Fruit fly (Drosophila melanogaster) whole organism, embryonic: Measurements from ENCODE around the gene Snx27.

ENCODE experiments used
- BEAF-32 ChIP-seq: fragments of 200-800 bp; sonication (Bioruptor generic); optimal IDR thresholded peaks from 3 replicates; lab custom pipeline; 2017; ENCODE audit warnings: missing biosample characterization, missing genetic modification characterization, mild to moderate bottlenecking, moderate library complexity, missing genetic modification reagents
- CG10654 ChIP-seq: fragments of 200-800 bp; sonication (Bioruptor generic); optimal IDR thresholded peaks from 2 replicates; lab custom pipeline; 2016; ENCODE audit warnings: missing biosample characterization, missing genetic modification characterization
- CG12391 ChIP-seq: fragments of 200-800 bp; sonication (Bioruptor generic); optimal IDR thresholded peaks from 3 replicates; lab custom pipeline; 2018; ENCODE audit warnings: missing biosample characterization, mild to moderate bottlenecking, missing genetic modification characterization, moderate library complexity
- CG12942 ChIP-seq: fragments of 200-800 bp; sonication (Bioruptor generic); optimal IDR thresholded peaks from 3 replicates; lab custom pipeline; 2016; ENCODE audit warnings: missing biosample characterization, missing genetic modification characterization
- CG13894 ChIP-seq: fragments of 200-800 bp; sonication (Bioruptor generic); optimal IDR thresholded peaks from 3 replicates; lab custom pipeline; 2018; ENCODE audit warnings: missing biosample characterization, mild to moderate bottlenecking, missing genetic modification characterization, moderate library complexity
- CG14710 ChIP-seq: fragments of 200-800 bp; sonication (Bioruptor generic); optimal IDR thresholded peaks from 3 replicates; lab custom pipeline; 2019; ENCODE audit warnings: missing biosample characterization, mild to moderate bottlenecking, missing genetic modification characterization, moderate library complexity
- CG15479 ChIP-seq: fragments of 200-800 bp; sonication (Bioruptor generic); optimal IDR thresholded peaks from 3 replicates; lab custom pipeline; 2019; ENCODE audit warnings: missing biosample characterization, mild to moderate bottlenecking, missing genetic modification characterization, moderate library complexity
- CG16863 ChIP-seq: fragments of 200-800 bp; sonication (Bioruptor generic); optimal IDR thresholded peaks from 3 replicates; lab custom pipeline; 2016; ENCODE audit warnings: missing biosample characterization, missing genetic modification characterization
- CG30020 ChIP-seq: fragments of 200-800 bp; optimal IDR thresholded peaks from 2 replicates; lab custom pipeline; 2019; ENCODE audit warnings: missing biosample characterization, mild to moderate bottlenecking, missing genetic modification characterization, moderate library complexity
- CG31224 ChIP-seq: fragments of 200-800 bp; sonication (Bioruptor generic); IDR thresholded peaks from 2 replicates; pipeline ENCODE4 v1.3.6; 2022; ENCODE audit warnings: missing biosample characterization, missing genetic modification characterization
- CG32532 ChIP-seq: fragments of 200-800 bp; sonication (Bioruptor generic); IDR thresholded peaks from 2 replicates; pipeline ENCODE4 v1.3.6; 2022; ENCODE audit warnings: missing biosample characterization, missing genetic modification characterization
- CG4730 ChIP-seq: fragments of 200-800 bp; sonication (Bioruptor generic); IDR thresholded peaks from 2 replicates; pipeline ENCODE4 v1.3.6; 2022; ENCODE audit warnings: missing biosample characterization, missing genetic modification characterization
- CG5180 ChIP-seq: fragments of 200-800 bp; sonication (Bioruptor generic); optimal IDR thresholded peaks from 3 replicates; lab custom pipeline; 2017; ENCODE audit warnings: missing biosample characterization, missing genetic modification characterization, mild to moderate bottlenecking, moderate library complexity, missing genetic modification reagents
- CG7556 ChIP-seq: fragments of 200-800 bp; sonication (Bioruptor generic); optimal IDR thresholded peaks from 2 replicates; lab custom pipeline; 2017; ENCODE audit warnings: missing biosample characterization, mild to moderate bottlenecking, missing genetic modification characterization
- CG7786 ChIP-seq: fragments of 200-800 bp; sonication (Bioruptor generic); optimal IDR thresholded peaks from 2 replicates; lab custom pipeline; 2016; ENCODE audit warnings: missing biosample characterization, missing genetic modification characterization
- CG8089 ChIP-seq: fragments of 200-800 bp; sonication (Bioruptor generic); optimal IDR thresholded peaks from 3 replicates; lab custom pipeline; 2016; ENCODE audit warnings: missing biosample characterization, missing genetic modification characterization
- CG8281 ChIP-seq: fragments of 200-800 bp; sonication (Bioruptor generic); optimal IDR thresholded peaks from 2 replicates; lab custom pipeline; 2018; ENCODE audit warnings: missing biosample characterization, mild to moderate bottlenecking, missing genetic modification characterization, moderate library complexity
- CG8944 ChIP-seq: fragments of 200-800 bp; sonication (Bioruptor generic); optimal IDR thresholded peaks from 3 replicates; lab custom pipeline; 2016; ENCODE audit warnings: missing biosample characterization, missing genetic modification characterization
- Dip3 ChIP-seq: fragments of 200-800 bp; sonication (Bioruptor generic); optimal IDR thresholded peaks from 3 replicates; lab custom pipeline; 2016; ENCODE audit warnings: missing biosample characterization, missing genetic modification characterization
- E2f2 ChIP-seq: fragments of 200-800 bp; sonication (Bioruptor generic); IDR thresholded peaks from 2 replicates; pipeline ENCODE4 v1.3.6; 2022; ENCODE audit warnings: missing biosample characterization, missing genetic modification characterization
- HLH54F ChIP-seq: fragments of 200-800 bp; sonication (Bioruptor generic); optimal IDR thresholded peaks from 3 replicates; lab custom pipeline; 2016; ENCODE audit warnings: missing biosample characterization, missing genetic modification characterization
- Hr3 ChIP-seq: fragments of 200-800 bp; sonication (Bioruptor generic); optimal IDR thresholded peaks from 3 replicates; lab custom pipeline; 2016; ENCODE audit warnings: missing biosample characterization, missing genetic modification characterization
- MBD-R2 ChIP-seq: fragments of 200-800 bp; sonication (Bioruptor generic); IDR thresholded peaks from 2 replicates; pipeline ENCODE4 v1.3.6; 2022; ENCODE audit warnings: missing biosample characterization, missing genetic modification characterization
- MESR4 ChIP-seq: fragments of 200-800 bp; sonication (Bioruptor generic); optimal IDR thresholded peaks from 2 replicates; lab custom pipeline; 2018; ENCODE audit warnings: missing biosample characterization, mild to moderate bottlenecking, missing genetic modification characterization, moderate library complexity
- Neu2 ChIP-seq: fragments of 200-800 bp; sonication (Bioruptor generic); optimal IDR thresholded peaks from 3 replicates; lab custom pipeline; 2016; ENCODE audit warnings: missing biosample characterization, missing genetic modification characterization, borderline replicate concordance
- Sin3A ChIP-seq: fragments of >200 bp; optimal IDR thresholded peaks from 2 replicates; lab custom pipeline; 2018
- Sry-δ ChIP-seq: fragments of 200-800 bp; sonication (Bioruptor generic); optimal IDR thresholded peaks from 2 replicates; lab custom pipeline; 2016; ENCODE audit warnings: missing biosample characterization, missing genetic modification characterization
- Trl ChIP-seq, 3 experiments: fragments of >200 bp in 2 of 3; fragments of 200-800 bp in 1 of 3; sonication (Bioruptor generic) in 1 of 3; optimal IDR thresholded peaks; 2 replicates in 1 of 3; 3 replicates in 2 of 3; lab custom pipeline; 2016 to 2017; ENCODE audit warnings: missing biosample characterization in 1 of 3, missing genetic modification characterization in 1 of 3
- amos ChIP-seq: fragments of 200-800 bp; sonication (Bioruptor generic); IDR thresholded peaks from 2 replicates; pipeline ENCODE4 v1.3.6; 2022; ENCODE audit warnings: missing biosample characterization, missing genetic modification characterization; ENCODE audit not compliant: partially characterized antibody
- ato ChIP-seq: fragments of 200-800 bp; sonication (Bioruptor generic); IDR thresholded peaks from 2 replicates; pipeline ENCODE4 v1.3.6; 2022; ENCODE audit warnings: missing biosample characterization, missing genetic modification characterization; ENCODE audit not compliant: partially characterized antibody
- az2 ChIP-seq: fragments of 200-800 bp; sonication (Bioruptor generic); optimal IDR thresholded peaks from 3 replicates; lab custom pipeline; 2016; ENCODE audit warnings: missing biosample characterization, missing genetic modification characterization
- chif ChIP-seq, 2 experiments: fragments of 200-800 bp; sonication (Bioruptor generic); optimal IDR thresholded peaks; 3 replicates each; lab custom pipeline; 2016; ENCODE audit warnings: missing biosample characterization in 2 of 2, missing genetic modification characterization in 2 of 2
- ci ChIP-seq: fragments of 200-800 bp; sonication (Bioruptor generic); IDR thresholded peaks from 3 replicates; pipeline ENCODE4 v1.3.6; 2022; ENCODE audit warnings: missing biosample characterization, missing genetic modification characterization
- dan ChIP-seq: fragments of 200-800 bp; sonication (Bioruptor generic); IDR thresholded peaks from 2 replicates; pipeline ENCODE4 v1.3.6; 2022; ENCODE audit warnings: missing biosample characterization, missing genetic modification characterization
- dati ChIP-seq: fragments of 200-800 bp; sonication (Bioruptor generic); IDR thresholded peaks from 2 replicates; pipeline ENCODE4 v1.3.6; 2022; ENCODE audit warnings: missing biosample characterization, missing genetic modification characterization
- dmrt11E ChIP-seq: fragments of 200-800 bp; sonication (Bioruptor generic); optimal IDR thresholded peaks from 3 replicates; lab custom pipeline; 2018; ENCODE audit warnings: missing biosample characterization, mild to moderate bottlenecking, missing genetic modification characterization, moderate library complexity
- dpn ChIP-seq, 2 experiments: fragments of 200-800 bp; sonication (Bioruptor generic); optimal IDR thresholded peaks; 3 replicates each; lab custom pipeline; 2016; ENCODE audit warnings: missing biosample characterization in 2 of 2, missing genetic modification characterization in 2 of 2
- ham ChIP-seq: fragments of 200-800 bp; sonication (Bioruptor generic); IDR thresholded peaks from 2 replicates; pipeline ENCODE4 v1.3.6; 2022; ENCODE audit warnings: missing biosample characterization, missing genetic modification characterization
- ind ChIP-seq: fragments of 200-800 bp; sonication (Bioruptor generic); optimal IDR thresholded peaks from 3 replicates; lab custom pipeline; 2016; ENCODE audit warnings: missing biosample characterization, missing genetic modification characterization
- mam ChIP-seq: fragments of 200-800 bp; sonication (Bioruptor generic); optimal IDR thresholded peaks from 3 replicates; lab custom pipeline; 2016; ENCODE audit warnings: missing biosample characterization, missing genetic modification characterization
- nerfin-2 ChIP-seq: fragments of 200-800 bp; sonication (Bioruptor generic); IDR thresholded peaks from 2 replicates; pipeline ENCODE4 v1.3.6; 2022; ENCODE audit warnings: missing biosample characterization, missing genetic modification characterization; ENCODE audit not compliant: partially characterized antibody
- phol ChIP-seq: fragments of 200-800 bp; sonication (Bioruptor generic); optimal IDR thresholded peaks from 3 replicates; lab custom pipeline; 2018; ENCODE audit warnings: missing biosample characterization, mild to moderate bottlenecking, missing genetic modification characterization, moderate library complexity
- sisA ChIP-seq: fragments of 200-800 bp; sonication (Bioruptor generic); IDR thresholded peaks from 2 replicates; pipeline ENCODE4 v1.3.6; 2022; ENCODE audit warnings: missing biosample characterization, missing genetic modification characterization
- slbo ChIP-seq: fragments of 200-800 bp; sonication (Bioruptor generic); IDR thresholded peaks from 2 replicates; pipeline ENCODE4 v1.3.6; 2022; ENCODE audit warnings: missing biosample characterization, missing genetic modification characterization
- stwl ChIP-seq: fragments of 200-800 bp; sonication (Bioruptor generic); optimal IDR thresholded peaks from 3 replicates; lab custom pipeline; 2018; ENCODE audit warnings: missing biosample characterization, mild to moderate bottlenecking, missing genetic modification characterization, moderate library complexity
- usp ChIP-seq: fragments of >200 bp; optimal IDR thresholded peaks from 2 replicates; lab custom pipeline; 2017; ENCODE audit warnings: missing biosample characterization, missing genetic modification characterization
- vnd ChIP-seq: fragments of 200-800 bp; sonication (Bioruptor generic); IDR thresholded peaks from 3 replicates; pipeline ENCODE4 v1.3.6; 2022; ENCODE audit warnings: missing biosample characterization, missing genetic modification characterization; ENCODE audit not compliant: partially characterized antibody
- yki ChIP-seq: fragments of >200 bp; optimal IDR thresholded peaks from 3 replicates; lab custom pipeline; 2018
- zfh2 ChIP-seq: fragments of 200-800 bp; sonication (Bioruptor generic); optimal IDR thresholded peaks from 2 replicates; lab custom pipeline; 2016; ENCODE audit warnings: missing biosample characterization, missing genetic modification characterization

Gene Snx27

dm6 chrX:5689417-5690215 lies 48.2 kb downstream of the Snx27 start, which contains the start of the genes PGAP1 and cv:
Gene PGAP1, minus strand, starts transcription at chrX:5689473.
Gene cv, plus strand, starts transcription at chrX:5690002.
- TF ChIP-seq CG31224 (GFP tag; lab: Robert Waterston, UW) (no peak), yki (lab: Kevin White, UChicago) (no peak), ato (peak; percentile 79), CG8089 (GFP tag; lab: Kevin White, UChicago) (no peak), CG7786 (GFP tag; lab: Kevin White, UChicago) (no peak), Sin3A (lab: Kevin White, UChicago) (no peak), dpn (GFP tag; optimal IDR thresholded peaks at IDR 0.05; lab: Kevin White, UChicago) (peak; percentile 33 to 46), Dip3 (GFP tag; lab: Kevin White, UChicago) (peak; percentile 17), slbo (GFP tag; lab: Robert Waterston, UW) (peak; percentile 42; the same call in 1 of the 2 replicates), nerfin-2 (GFP tag; lab: Robert Waterston, UW) (peak; percentile 48; the same call in 1 of the 2 replicates), dati (GFP tag; lab: Robert Waterston, UW) (no peak), mam (GFP tag; lab: Kevin White, UChicago) (peak; percentile 16), CG8944 (GFP tag; lab: Kevin White, UChicago) (peak; percentile 3), CG4730 (GFP tag; lab: Robert Waterston, UW) (no peak), ham (GFP tag; lab: Robert Waterston, UW) (no peak), CG15479 (GFP tag; lab: Kevin White, UChicago) (peak; percentile 81), ind (GFP tag; lab: Kevin White, UChicago) (peak; percentile 4), CG10654 (GFP tag; lab: Kevin White, UChicago) (peak; percentile 11), MBD-R2 (GFP tag; lab: Robert Waterston, UW) (peak; percentile 67; the same call in 1 of the 2 replicates), amos (GFP tag; lab: Robert Waterston, UW) (peak; percentile 81), CG14710 (tag; lab: Kevin White, UChicago) (peak; percentile 50), CG13894 (tag; lab: Kevin White, UChicago) (peak; percentile 89), stwl (tag; lab: Kevin White, UChicago) (peak; percentile 23), Sry-δ (GFP tag; lab: Kevin White, UChicago) (peak; percentile 81), dmrt11E (tag; lab: Kevin White, UChicago) (peak; percentile 13), phol (tag; lab: Kevin White, UChicago) (peak; percentile 45), CG8281 (tag; lab: Kevin White, UChicago) (no peak), E2f2 (GFP tag; lab: Robert Waterston, UW) (0 out of 2 replicates have a peak, but pooled peaks have one; percentile 9), zfh2 (GFP tag; lab: Kevin White, UChicago) (peak; percentile 17), CG7556 (peak; percentile 18), usp (no peak), Neu2 (GFP tag; lab: Kevin White, UChicago) (no peak), az2 (GFP tag; lab: Kevin White, UChicago) (peak; percentile 30), Trl (optimal IDR thresholded peaks at IDR 0.05; lab: Kevin White, UChicago) (no peak), Trl (GFP tag; optimal IDR thresholded peaks at IDR 0.05; lab: Kevin White, UChicago) (peak; percentile 19), Hr3 (GFP tag; lab: Kevin White, UChicago) (peak; percentile 19), CG30020 (peak; percentile 6), BEAF-32 (GFP tag; lab: Kevin White, UChicago) (peak; percentile 86), CG32532 (GFP tag; lab: Robert Waterston, UW) (peak; percentile 27), ci (GFP tag; lab: Robert Waterston, UW) (peak; percentile 11; the same call in 1 of the 3 replicates), sisA (no peak), CG5180 (GFP tag; lab: Kevin White, UChicago) (peak; percentile 60), MESR4 (peak; percentile 20), vnd (peak; percentile 67), HLH54F (GFP tag; lab: Kevin White, UChicago) (peak; percentile 37), CG12942 (no peak), chif (GFP tag; optimal IDR thresholded peaks at IDR 0.05; lab: Kevin White, UChicago) (peak in 1 of 2 experiments; percentile 29), CG12391 (peak; percentile 48), CG16863 (GFP tag; lab: Kevin White, UChicago) (peak; percentile 99), dan (GFP tag; lab: Robert Waterston, UW) (no peak)
